Worm (Caenorhabditis elegans) whole organism, young adult: ENCODE results near the gene T03D8.6.
A peak's percentile ranks its signal among the peaks of the same experiment; 100 is the strongest.

ENCODE experiments used
- B0261.1 ChIP-seq: sonication (generic microtip); optimal IDR thresholded peaks from 2 replicates; lab custom pipeline; 2016; ENCODE audit warnings: mild to moderate bottlenecking, missing genetic modification characterization, moderate library complexity, missing compliant biosample characterization
- B0336.3 ChIP-seq: fragments of 200-800 bp; sonication (Bioruptor generic); IDR thresholded peaks from 2 replicates; pipeline ENCODE4 v1.3.6; 2022; ENCODE audit warnings: missing genetic modification characterization, missing compliant biosample characterization
- D2030.7 ChIP-seq: fragments of 200-800 bp; sonication (Bioruptor generic); IDR thresholded peaks from 2 replicates; pipeline ENCODE4 v1.3.6; 2022; ENCODE audit warnings: missing genetic modification reagents, missing genetic modification characterization, missing compliant biosample characterization
- F10E7.11 ChIP-seq: sonication (generic microtip); optimal IDR thresholded peaks from 2 replicates; lab custom pipeline; 2017; ENCODE audit warnings: mild to moderate bottlenecking, missing genetic modification characterization, moderate library complexity, missing compliant biosample characterization
- F52B5.7 ChIP-seq: sonication (generic microtip); optimal IDR thresholded peaks from 2 replicates; lab custom pipeline; 2016; ENCODE audit warnings: mild to moderate bottlenecking, missing genetic modification characterization, missing compliant biosample characterization
- Y95B8A.8 ChIP-seq: fragments of 200-800 bp; sonication (Bioruptor generic); IDR thresholded peaks from 2 replicates; pipeline ENCODE4 v1.3.6; 2022; ENCODE audit warnings: missing genetic modification reagents, missing genetic modification characterization, missing compliant biosample characterization
- ama-1 ChIP-seq, 3 experiments: fragments of 150-350 bp in 1 of 3; sonication (generic microtip) in 2 of 3; optimal IDR thresholded peaks; 2 replicates each; lab custom pipeline; 2014 to 2018; ENCODE audit warnings: missing biosample characterization in 2 of 3, missing genetic modification characterization in 2 of 3, missing genetic modification reagents in 2 of 3
- atf-7 ChIP-seq: sonication (generic microtip); optimal IDR thresholded peaks from 2 replicates; lab custom pipeline; 2017; ENCODE audit warnings: mild to moderate bottlenecking, missing genetic modification characterization, missing compliant biosample characterization
- bed-1 ChIP-seq: fragments of 200-800 bp; sonication (Bioruptor generic); IDR thresholded peaks from 2 replicates; pipeline ENCODE4 v1.3.6; 2022; ENCODE audit warnings: missing genetic modification reagents, missing genetic modification characterization, missing compliant biosample characterization
- dpff-1 ChIP-seq: sonication (generic microtip); optimal IDR thresholded peaks from 2 replicates; lab custom pipeline; 2017; ENCODE audit warnings: mild to moderate bottlenecking, missing genetic modification characterization, missing compliant biosample characterization
- ekl-4 ChIP-seq: fragments of 200-800 bp; sonication (Bioruptor generic); IDR thresholded peaks from 2 replicates; pipeline ENCODE4 v1.3.6; 2022; ENCODE audit warnings: missing genetic modification reagents, missing genetic modification characterization, missing compliant biosample characterization
- ets-4 ChIP-seq: fragments of 200-800 bp; sonication (Bioruptor generic); optimal IDR thresholded peaks from 2 replicates; lab custom pipeline; 2018; ENCODE audit warnings: mild to moderate bottlenecking, missing genetic modification characterization, missing compliant biosample characterization
- him-1 ChIP-seq: sonication (generic microtip); optimal IDR thresholded peaks from 2 replicates; lab custom pipeline; 2016; ENCODE audit warnings: missing genotype, missing genetic modification reagents, missing genetic modification characterization, missing compliant biosample characterization
- hlh-12 ChIP-seq: sonication (generic microtip); optimal IDR thresholded peaks from 2 replicates; lab custom pipeline; 2016; ENCODE audit warnings: missing genetic modification characterization, missing compliant biosample characterization
- hlh-26 ChIP-seq: fragments of 200-800 bp; sonication (Bioruptor generic); conservative IDR thresholded peaks from 2 replicates; pipeline ENCODE4 v1.3.6; 2022; ENCODE audit warnings: missing genetic modification reagents, missing genetic modification characterization, missing compliant biosample characterization
- hmg-1.2 ChIP-seq: fragments of 200-800 bp; sonication (Bioruptor generic); IDR thresholded peaks from 2 replicates; pipeline ENCODE4 v1.3.6; 2022; ENCODE audit warnings: missing genetic modification reagents, missing genetic modification characterization, missing compliant biosample characterization
- hsf-1 ChIP-seq: fragments of 200-800 bp; sonication (Bioruptor generic); IDR thresholded peaks from 2 replicates; pipeline ENCODE4 v1.3.6; 2022; ENCODE audit warnings: missing genetic modification reagents, missing genetic modification characterization, missing compliant biosample characterization
- lag-1 ChIP-seq: fragments of 200-800 bp; sonication (Bioruptor generic); IDR thresholded peaks from 2 replicates; pipeline ENCODE4 v1.3.6; 2022; ENCODE audit warnings: missing genetic modification reagents, missing genetic modification characterization, missing compliant biosample characterization
- let-526 ChIP-seq: fragments of 200-800 bp; sonication (Bioruptor generic); IDR thresholded peaks from 2 replicates; pipeline ENCODE4 v1.3.6; 2022; ENCODE audit warnings: missing genetic modification reagents, missing genetic modification characterization, missing compliant biosample characterization
- lin-26 ChIP-seq: fragments of 200-800 bp; sonication (Bioruptor generic); IDR thresholded peaks from 2 replicates; pipeline ENCODE4 v1.3.6; 2022; ENCODE audit warnings: missing genetic modification reagents, missing genetic modification characterization, missing compliant biosample characterization
- madf-6 ChIP-seq: fragments of 200-800 bp; sonication (Bioruptor generic); IDR thresholded peaks from 2 replicates; pipeline ENCODE4 v1.3.6; 2022; ENCODE audit warnings: missing genetic modification reagents, missing genetic modification characterization, missing compliant biosample characterization
- mcd-1 ChIP-seq: fragments of 200-800 bp; sonication (Bioruptor generic); IDR thresholded peaks from 2 replicates; pipeline ENCODE4 v1.3.6; 2022; ENCODE audit warnings: missing genetic modification reagents, missing genetic modification characterization, missing compliant biosample characterization
- mel-28 ChIP-seq: sonication (generic microtip); optimal IDR thresholded peaks from 2 replicates; lab custom pipeline; 2016; ENCODE audit warnings: borderline replicate concordance, mild to moderate bottlenecking, missing genetic modification characterization, missing compliant biosample characterization
- nfya-1 ChIP-seq: sonication (generic microtip); optimal IDR thresholded peaks from 2 replicates; lab custom pipeline; 2017; ENCODE audit warnings: antibody characterized with exemption, missing compliant biosample characterization, missing genetic modification characterization, borderline replicate concordance; ENCODE audit not compliant: insufficient read depth
- nhr-120 ChIP-seq: fragments of 200-800 bp; sonication (Bioruptor generic); IDR thresholded peaks from 2 replicates; pipeline ENCODE4 v1.3.6; 2022; ENCODE audit warnings: missing genetic modification characterization, missing compliant biosample characterization
- nhr-27 ChIP-seq: fragments of 200-800 bp; sonication (Bioruptor generic); optimal IDR thresholded peaks from 2 replicates; lab custom pipeline; 2018; ENCODE audit warnings: mild to moderate bottlenecking, missing genetic modification characterization, moderate library complexity, missing compliant biosample characterization
- nhr-90 ChIP-seq: sonication (generic microtip); optimal IDR thresholded peaks from 2 replicates; lab custom pipeline; 2016; ENCODE audit warnings: missing genotype, mild to moderate bottlenecking, missing genetic modification characterization, missing compliant biosample characterization
- sea-2 ChIP-seq: fragments of 200-800 bp; sonication (Bioruptor generic); IDR thresholded peaks from 2 replicates; pipeline ENCODE4 v1.3.6; 2022; ENCODE audit warnings: missing genetic modification characterization, missing compliant biosample characterization
- snpc-1.1 ChIP-seq: sonication (generic microtip); optimal IDR thresholded peaks from 2 replicates; lab custom pipeline; 2017; ENCODE audit warnings: missing genetic modification characterization, mild to moderate bottlenecking, missing compliant biosample characterization, antibody characterized with exemption, moderate library complexity, missing genotype, missing genetic modification reagents; ENCODE audit not compliant: insufficient read depth
- snpc-1.3 ChIP-seq: sonication (generic microtip); optimal IDR thresholded peaks from 2 replicates; lab custom pipeline; 2017; ENCODE audit warnings: missing genetic modification characterization, mild to moderate bottlenecking, missing compliant biosample characterization, antibody characterized with exemption, moderate library complexity, missing genotype, missing genetic modification reagents; ENCODE audit not compliant: insufficient read depth
- snpc-3.4 ChIP-seq: sonication (generic microtip); optimal IDR thresholded peaks from 2 replicates; lab custom pipeline; 2017; ENCODE audit warnings: missing genetic modification characterization, mild to moderate bottlenecking, missing compliant biosample characterization, antibody characterized with exemption, moderate library complexity, missing genotype, missing genetic modification reagents
- unc-130 ChIP-seq: sonication (generic microtip); optimal IDR thresholded peaks from 2 replicates; lab custom pipeline; 2016; ENCODE audit warnings: missing genetic modification reagents, missing genetic modification characterization, missing compliant biosample characterization
- zim-3 ChIP-seq: sonication (generic microtip); optimal IDR thresholded peaks from 2 replicates; lab custom pipeline; 2017; ENCODE audit warnings: mild to moderate bottlenecking, missing genetic modification characterization, moderate library complexity, missing compliant biosample characterization
- ztf-25 ChIP-seq: fragments of 200-800 bp; sonication (Bioruptor generic); IDR thresholded peaks from 2 replicates; pipeline ENCODE4 v1.3.6; 2022; ENCODE audit warnings: missing genetic modification reagents, missing genetic modification characterization, missing compliant biosample characterization

Gene T03D8.6

DNA sequence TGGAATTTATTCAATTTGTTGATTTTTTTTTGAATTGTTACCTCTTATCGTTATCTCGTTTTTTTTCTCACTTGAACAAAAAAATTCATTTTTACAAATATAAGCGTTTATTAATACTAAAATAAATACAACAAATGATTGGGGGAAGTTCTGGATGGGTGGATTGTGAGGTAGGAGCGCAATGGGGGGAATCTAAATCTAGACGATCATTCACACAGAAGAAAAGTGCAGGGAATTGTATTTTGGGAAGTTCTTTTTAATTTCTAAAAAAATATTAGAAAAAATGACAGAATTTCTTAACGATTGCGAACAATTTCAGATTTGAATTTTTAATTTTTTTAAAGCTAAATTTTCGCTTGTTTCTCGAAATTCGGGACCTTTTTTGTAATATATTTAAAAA is 21.4 kb upstream of the T03D8.6 start:
- TF ChIP-seq ama-1 (optimal IDR thresholded peaks at IDR 0.05; lab: Kevin White, UChicago) = no peak
- TF ChIP-seq ama-1 (GFP tag; optimal IDR thresholded peaks at IDR 0.05; lab: Kevin White, UChicago) = peak in 1 of 2 experiments; percentile 47
- TF ChIP-seq B0336.3 (GFP tag; lab: Robert Waterston, UW) = peak; percentile 27; the same call in 1 of the 2 replicates
- 0 out of 2 replicates have a peak, but pooled peaks have one; percentile 12 for TF ChIP-seq lin-26 (GFP tag; lab: Robert Waterston, UW)
- peak; percentile 18 for TF ChIP-seq zim-3
- TF ChIP-seq Y95B8A.8 = 0 out of 2 replicates have a peak, but pooled peaks have one; percentile 13
- TF ChIP-seq dpff-1 = no peak
- TF ChIP-seq hsf-1 (GFP tag; lab: Robert Waterston, UW) = peak; percentile 58; the same call in 1 of the 2 replicates
- TF ChIP-seq ekl-4 = 0 out of 2 replicates have a peak, but pooled peaks have one; percentile 27
- no peak for TF ChIP-seq lag-1 (GFP tag; lab: Robert Waterston, UW)
- no peak for TF ChIP-seq F52B5.7 (tag; lab: Kevin White, UChicago)
- TF ChIP-seq him-1 = peak; percentile 50
- peak; percentile 2 for TF ChIP-seq unc-130 (GFP tag; lab: Kevin White, UChicago)
- TF ChIP-seq D2030.7 (GFP tag; lab: Robert Waterston, UW) = no peak

- TF ChIP-seq snpc-1.3 (tag; lab: Kevin White, UChicago) (no peak), nhr-120 (GFP tag; lab: Robert Waterston, UW) (no peak), nfya-1 (tag; lab: Kevin White, UChicago) (no peak), mel-28 (tag; lab: Kevin White, UChicago) (no peak), B0261.1 (no peak), nhr-90 (tag; lab: Kevin White, UChicago) (no peak), snpc-1.1 (tag; lab: Kevin White, UChicago) (no peak), nhr-27 (no peak), ets-4 (no peak), let-526 (no peak), atf-7 (tag; lab: Kevin White, UChicago) (no peak), hlh-12 (tag; lab: Kevin White, UChicago) (no peak), snpc-3.4 (tag; lab: Kevin White, UChicago) (no peak)
These were observed 18.4 kb upstream of the T03D8.6 start, which contains the start of gene exos-7 for ce11 chrV:20838565-20838964. Gene exos-7, plus strand, starts transcription at chrV:20838865.

- TF ChIP-seq bed-1 (GFP tag; lab: Robert Waterston, UW) (no peak), snpc-3.4 (tag; lab: Kevin White, UChicago) (peak; percentile 23), ztf-25 (GFP tag; lab: Robert Waterston, UW) (0 out of 2 replicates have a peak, but pooled peaks have one; percentile 19), D2030.7 (GFP tag; lab: Robert Waterston, UW) (0 out of 2 replicates have a peak, but pooled peaks have one; percentile 15), hmg-1.2 (GFP tag; lab: Robert Waterston, UW) (peak; percentile 90), F10E7.11 (tag; lab: Kevin White, UChicago) (no peak), hlh-26 (GFP tag; lab: Robert Waterston, UW) (no peak), madf-6 (GFP tag; lab: Robert Waterston, UW) (peak; percentile 31; the same call in 1 of the 2 replicates), mcd-1 (GFP tag; lab: Robert Waterston, UW) (peak; percentile 51), dpff-1 (peak; percentile 20), sea-2 (peak; percentile 20; the same call in 1 of the 2 replicates)
- TF ChIP-seq, all 124 proteins: peak for 8
These were observed 17.6 kb upstream of the T03D8.6 start, which contains the start of gene mrps-12 for ce11 chrV:20837765-20838164. Gene mrps-12, plus strand, starts transcription at chrV:20838080.
